Worm (Caenorhabditis elegans) whole organism, L4/young adult: ENCODE data around the gene scvp-1.

Experiments used
- W03F9.2 ChIP-seq: fragments of 150-350 bp; optimal IDR thresholded peaks from 2 replicates; lab custom pipeline; 2014; ENCODE audit warnings: missing biosample characterization, missing genetic modification characterization
- him-1 ChIP-seq: sonication (generic microtip); optimal IDR thresholded peaks from 2 replicates; lab custom pipeline; 2016; ENCODE audit warnings: missing genotype, missing genetic modification reagents, missing genetic modification characterization, missing compliant biosample characterization

ce11 chrV:10889774-10890173 lies 41.3 kb downstream of the scvp-1 start:
- no peak for TF ChIP-seq W03F9.2 (tag; lab: Kevin White, UChicago)
- no peak for TF ChIP-seq him-1 (tag; lab: Kevin White, UChicago)
